Worm (Caenorhabditis elegans) whole organism, mixed stage, embryonic: Measurements from ENCODE around the gene cri-2.

Experiments
- bed-3 ChIP-seq: fragments of 200-800 bp; sonication (Bioruptor generic); optimal IDR thresholded peaks from 3 replicates; lab custom pipeline; 2018; ENCODE audit warnings: mild to moderate bottlenecking, missing genetic modification characterization, moderate library complexity, missing compliant biosample characterization
- ceh-43 ChIP-seq: fragments of 200-800 bp; sonication (Bioruptor generic); optimal IDR thresholded peaks from 2 replicates; lab custom pipeline; 2018; ENCODE audit warnings: mild to moderate bottlenecking, missing genetic modification characterization, moderate library complexity, missing compliant biosample characterization
- nhr-28 ChIP-seq: fragments of 150-350 bp; optimal IDR thresholded peaks from 2 replicates; lab custom pipeline; 2014; ENCODE audit warnings: missing biosample characterization, missing genetic modification characterization
- snpc-4 ChIP-seq: fragments of 150-350 bp; optimal IDR thresholded peaks from 2 replicates; lab custom pipeline; 2014; ENCODE audit warnings: missing biosample characterization, missing genetic modification characterization
- unc-62 ChIP-seq: fragments of 150-350 bp; optimal IDR thresholded peaks from 2 replicates; lab custom pipeline; 2014; ENCODE audit warnings: missing biosample characterization, missing genetic modification reagents, missing genetic modification characterization

DNA sequence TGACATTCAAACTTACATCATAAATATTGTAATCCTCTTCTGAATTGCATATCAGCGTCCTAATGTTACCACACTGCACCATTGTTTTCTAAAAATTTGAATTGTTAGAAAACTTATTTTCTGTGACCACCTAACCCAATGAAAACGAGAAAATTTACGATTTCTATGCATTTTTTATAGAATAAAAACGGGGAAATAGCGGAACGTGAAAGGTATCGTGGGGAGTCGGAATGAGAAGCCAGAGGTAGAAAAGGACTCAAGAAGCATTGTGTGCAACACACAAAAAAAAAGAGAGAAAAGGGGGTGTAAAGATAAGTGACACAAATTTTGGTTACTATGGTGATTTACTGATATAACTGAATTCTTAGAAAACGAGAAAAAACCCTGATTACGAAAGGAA, 48.6 kb downstream of the cri-2 start, which contains the start of gene C16D9.6:
- TF ChIP-seq nhr-28 (tag; lab: Kevin White, UChicago) = no peak
- TF ChIP-seq snpc-4 (tag; lab: Kevin White, UChicago) = no peak
- no peak for TF ChIP-seq unc-62 (GFP tag; lab: Kevin White, UChicago)
- TF ChIP-seq ceh-43 (GFP tag; lab: Kevin White, UChicago) = no peak
- TF ChIP-seq bed-3 = no peak
